ENCODE assay signal across 3 fruit fly cellular contexts in the genomic region with DNA sequence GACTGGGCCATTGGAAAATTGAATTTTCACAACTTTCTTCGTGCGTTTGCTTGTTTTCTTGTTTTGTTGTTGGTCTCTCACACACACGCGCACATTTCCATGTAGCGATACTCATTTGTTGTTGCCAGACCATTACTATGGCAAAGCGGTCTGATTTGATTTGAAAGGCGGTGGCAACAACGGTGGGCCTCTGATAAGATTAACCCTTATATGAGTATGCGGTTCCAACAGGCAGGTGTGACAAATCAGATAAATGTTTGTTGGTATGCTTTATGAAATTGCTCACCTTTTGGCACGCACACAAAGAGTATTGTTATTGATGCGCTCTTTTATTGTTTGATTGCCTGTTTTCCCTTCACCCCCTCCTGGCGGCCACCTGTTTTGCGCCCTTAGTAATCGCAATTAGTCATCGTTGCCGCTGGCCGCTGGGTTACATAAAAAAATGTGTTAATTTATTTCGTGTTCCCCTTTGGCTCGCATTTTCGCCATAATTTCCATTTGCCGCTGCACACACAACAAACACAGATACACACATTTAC.
TF ChIP-seq lines count a peak whose summit lies in the region.

No protein-coding gene starts in this region.

TF ChIP-seq in whole organism, adult, 20 proteins besides CTCF, POLR2A, EP300 and RAD21 (continued from another document):
- TF ChIP-seq Hr96 (GFP tag; optimal IDR thresholded peaks at IDR 0.05; lab: Kevin White, UChicago) (no peak), CG11617 (GFP tag; optimal IDR thresholded peaks at IDR 0.05; lab: Kevin White, UChicago) (no peak), CG12768 (GFP tag; optimal IDR thresholded peaks at IDR 0.05; lab: Kevin White, UChicago) (no peak)

TF ChIP-seq in whole organism, embryonic, 481 proteins besides CTCF, POLR2A, EP300 and RAD21 (continued from another document and continues in another):
- TF ChIP-seq YL-1 (GFP tag; optimal IDR thresholded peaks at IDR 0.05; lab: Kevin White, UChicago) (peak; percentile 4), CG2889 (GFP tag; IDR thresholded peaks at IDR 0.05; lab: Robert Waterston, UW) (no peak), HHEX (GFP tag; optimal IDR thresholded peaks at IDR 0.05; lab: Kevin White, UChicago) (peak; percentile 21), pan (optimal IDR thresholded peaks at IDR 0.05; lab: Kevin White, UChicago) (no peak), pan (GFP tag; optimal IDR thresholded peaks at IDR 0.05 in 1 of 2, IDR thresholded peaks at IDR 0.05 in 1 of 2) (peak in 1 of 2 experiments; percentile 7), insv (GFP tag; optimal IDR thresholded peaks at IDR 0.05; lab: Kevin White, UChicago) (peak; percentile 97 to 100), CG2712 (tag; optimal IDR thresholded peaks at IDR 0.05; lab: Kevin White, UChicago) (no peak), CG8478 (optimal IDR thresholded peaks at IDR 0.05; lab: Kevin White, UChicago) (no peak), Aef1 (GFP tag; IDR thresholded peaks at IDR 0.05; lab: Robert Waterston, UW) (peak; percentile 62; the same call in 2 of the 3 replicates), CG32532 (GFP tag; IDR thresholded peaks at IDR 0.05; lab: Robert Waterston, UW) (peak; percentile 12; the same call in 1 of the 2 replicates), PHDP (tag; optimal IDR thresholded peaks at IDR 0.05; lab: Kevin White, UChicago) (no peak), sd (tag; optimal IDR thresholded peaks at IDR 0.05; lab: Kevin White, UChicago) (peak; percentile 73), CG17359 (tag; optimal IDR thresholded peaks at IDR 0.05; lab: Kevin White, UChicago) (no peak), fd64A (GFP tag; optimal IDR thresholded peaks at IDR 0.05; lab: Kevin White, UChicago) (no peak), Rfx (GFP tag; IDR thresholded peaks at IDR 0.05; lab: Robert Waterston, UW) (peak; percentile 38), CG11723 (GFP tag; optimal IDR thresholded peaks at IDR 0.05; lab: Kevin White, UChicago) (no peak), CG10366 (GFP tag; IDR thresholded peaks at IDR 0.05; lab: Robert Waterston, UW) (no peak), Fer1 (GFP tag; optimal IDR thresholded peaks at IDR 0.05; lab: Kevin White, UChicago) (peak; percentile 23), ac (GFP tag; optimal IDR thresholded peaks at IDR 0.05; lab: Kevin White, UChicago) (no peak), chinmo (GFP tag; IDR thresholded peaks at IDR 0.05; lab: Robert Waterston, UW; ENCODE audit: partially characterized antibody) (peak; percentile 78; the same call in 2 of the 4 replicates), exex (tag; optimal IDR thresholded peaks at IDR 0.05; lab: Kevin White, UChicago) (peak; percentile 90), Usf (GFP tag; optimal IDR thresholded peaks at IDR 0.05; lab: Kevin White, UChicago) (no peak), z (GFP tag; IDR thresholded peaks at IDR 0.05; lab: Robert Waterston, UW) (no peak), dimm (GFP tag; IDR thresholded peaks at IDR 0.05; lab: Robert Waterston, UW) (no peak), h (optimal IDR thresholded peaks at IDR 0.05; lab: Kevin White, UChicago) (no peak), CG2120 (GFP tag; optimal IDR thresholded peaks at IDR 0.05; lab: Kevin White, UChicago) (peak; percentile 30), lab (GFP tag; optimal IDR thresholded peaks at IDR 0.05; lab: Kevin White, UChicago) (peak; percentile 68), CHES-1-like (GFP tag; optimal IDR thresholded peaks at IDR 0.05; lab: Kevin White, UChicago) (peak; percentile 18), Bgb (GFP tag; IDR thresholded peaks at IDR 0.05; lab: Robert Waterston, UW; ENCODE audit: partially characterized antibody) (peak; percentile 10; the same call in 1 of the 2 replicates), Scr (GFP tag; IDR thresholded peaks at IDR 0.05; lab: Robert Waterston, UW; ENCODE audit: partially characterized antibody) (0 out of 2 replicates have a peak, but pooled peaks have one; percentile 12), D (optimal IDR thresholded peaks at IDR 0.05; lab: Kevin White, UChicago) (peak; percentile 89), D (GFP tag; optimal IDR thresholded peaks at IDR 0.05; lab: Kevin White, UChicago) (no peak), CG15011 (GFP tag; optimal IDR thresholded peaks at IDR 0.05; lab: Kevin White, UChicago) (no peak), CG14441 (GFP tag; IDR thresholded peaks at IDR 0.05; lab: Robert Waterston, UW) (no peak), CG10959 (GFP tag; IDR thresholded peaks at IDR 0.05; lab: Robert Waterston, UW) (peak; percentile 84), slou (GFP tag; optimal IDR thresholded peaks at IDR 0.05; lab: Kevin White, UChicago) (no peak), CG12155 (GFP tag; optimal IDR thresholded peaks at IDR 0.05; lab: Kevin White, UChicago) (no peak), CG2199 (GFP tag; IDR thresholded peaks at IDR 0.05; lab: Robert Waterston, UW) (0 out of 3 replicates have a peak, but pooled peaks have one; percentile 8), cwo (GFP tag; optimal IDR thresholded peaks at IDR 0.05; lab: Kevin White, UChicago) (peak; percentile 22), tgo (GFP tag; IDR thresholded peaks at IDR 0.05; lab: Robert Waterston, UW) (no peak), CG1832 (GFP tag; optimal IDR thresholded peaks at IDR 0.05; lab: Kevin White, UChicago) (no peak), CG32767 (GFP tag; IDR thresholded peaks at IDR 0.05; lab: Robert Waterston, UW) (0 out of 2 replicates have a peak, but pooled peaks have one; percentile 7), Hr51 (GFP tag; optimal IDR thresholded peaks at IDR 0.05; lab: Kevin White, UChicago) (no peak), rib (GFP tag; IDR thresholded peaks at IDR 0.05; lab: Robert Waterston, UW) (peak; percentile 23; the same call in 1 of the 2 replicates), CG4360 (GFP tag; IDR thresholded peaks at IDR 0.05; lab: Robert Waterston, UW) (peak; percentile 85), CG11504 (tag; optimal IDR thresholded peaks at IDR 0.05; lab: Kevin White, UChicago) (no peak), CG8089 (GFP tag; optimal IDR thresholded peaks at IDR 0.05; lab: Kevin White, UChicago) (no peak), usp (GFP tag; optimal IDR thresholded peaks at IDR 0.05; lab: Kevin White, UChicago) (no peak), CG1024 (GFP tag; IDR thresholded peaks at IDR 0.05; lab: Robert Waterston, UW) (no peak), slbo (GFP tag; IDR thresholded peaks at IDR 0.05; lab: Robert Waterston, UW) (peak; percentile 38; the same call in 1 of the 2 replicates), tap (tag; optimal IDR thresholded peaks at IDR 0.05; lab: Kevin White, UChicago) (no peak), ind (GFP tag; optimal IDR thresholded peaks at IDR 0.05; lab: Kevin White, UChicago) (no peak), CG6175 (GFP tag; IDR thresholded peaks at IDR 0.05; lab: Robert Waterston, UW) (peak; percentile 54; the same call in 1 of the 3 replicates), CG15479 (GFP tag; optimal IDR thresholded peaks at IDR 0.05; lab: Kevin White, UChicago) (no peak), Hr78 (GFP tag; optimal IDR thresholded peaks at IDR 0.05; lab: Kevin White, UChicago) (peak in 1 of 2 experiments; percentile 44), mirr (GFP tag; optimal IDR thresholded peaks at IDR 0.05; lab: Kevin White, UChicago) (peak; percentile 89), kay (GFP tag; optimal IDR thresholded peaks at IDR 0.05; lab: Kevin White, UChicago) (peak; percentile 92), lilli (GFP tag; optimal IDR thresholded peaks at IDR 0.05; lab: Kevin White, UChicago) (no peak), Sox100B (GFP tag; optimal IDR thresholded peaks at IDR 0.05; lab: Kevin White, UChicago) (no peak)

TF ChIP-seq in whole organism, wandering third instar larva, 38 proteins besides CTCF, POLR2A, EP300 and RAD21 (continued from another document):
- TF ChIP-seq Dif (GFP tag; optimal IDR thresholded peaks at IDR 0.05; lab: Kevin White, UChicago; ENCODE audit: partially characterized antibody) (no peak), Mio (GFP tag; optimal IDR thresholded peaks at IDR 0.05; lab: Kevin White, UChicago) (no peak), pan (optimal IDR thresholded peaks at IDR 0.05; lab: Kevin White, UChicago) (no peak), tai (GFP tag; optimal IDR thresholded peaks at IDR 0.05; lab: Kevin White, UChicago) (no peak)
TF ChIP-seq in whole organism, wandering third instar larva: peak in this region for 7.
